Fruit fly (Drosophila melanogaster) Kc167 (cell line): ENCODE data around the gene Bet5.

Experiments
- Sin3A ChIP-seq: fragments of >200 bp; optimal IDR thresholded peaks from 2 replicates; lab custom pipeline; 2018; ENCODE audit warnings: missing external identifiers
- h ChIP-seq: fragments of >200 bp; optimal IDR thresholded peaks from 3 replicates; lab custom pipeline; 2018; ENCODE audit warnings: missing external identifiers
- insv ChIP-seq: fragments of >200 bp; optimal IDR thresholded peaks from 3 replicates; lab custom pipeline; 2018; ENCODE audit warnings: missing external identifiers
- psq ChIP-seq: fragments of >200 bp; optimal IDR thresholded peaks from 2 replicates; lab custom pipeline; 2017; ENCODE audit warnings: missing external identifiers

dm6 chr3R:30191462-30191874 is 11.4 kb downstream of the Bet5 start:
- TF ChIP-seq Sin3A (lab: Kevin White, UChicago) (no peak), psq (lab: Kevin White, UChicago) (no peak), h (no peak), insv (no peak)
